Fruit fly (Drosophila melanogaster) whole organism, embryonic: ENCODE measurements around the gene Taf10.
A peak's percentile ranks its signal among the peaks of the same experiment; 100 is the strongest.

Source experiments
- Bgb ChIP-seq: fragments of 200-800 bp; sonication (Bioruptor generic); IDR thresholded peaks from 2 replicates; pipeline ENCODE4 v1.3.6; 2022; ENCODE audit warnings: missing biosample characterization, missing genetic modification characterization; ENCODE audit not compliant: partially characterized antibody
- CG10147 ChIP-seq: fragments of 200-800 bp; sonication (Bioruptor generic); optimal IDR thresholded peaks from 2 replicates; lab custom pipeline; 2019; ENCODE audit warnings: missing biosample characterization, mild to moderate bottlenecking, missing genetic modification characterization, moderate library complexity
- CG10543 ChIP-seq: fragments of 200-800 bp; sonication (Bioruptor generic); optimal IDR thresholded peaks from 3 replicates; lab custom pipeline; 2017; ENCODE audit warnings: missing biosample characterization, mild to moderate bottlenecking, missing genetic modification characterization, moderate library complexity
- CG10979 ChIP-seq: fragments of 200-800 bp; sonication (Bioruptor generic); optimal IDR thresholded peaks from 2 replicates; lab custom pipeline; 2018; ENCODE audit warnings: missing biosample characterization, mild to moderate bottlenecking, missing genetic modification characterization, moderate library complexity
- CG12071 ChIP-seq: fragments of 200-800 bp; sonication (Bioruptor generic); optimal IDR thresholded peaks from 3 replicates; lab custom pipeline; 2018; ENCODE audit warnings: missing biosample characterization, mild to moderate bottlenecking, missing genetic modification characterization
- CG12769 ChIP-seq: fragments of 200-800 bp; sonication (Bioruptor generic); optimal IDR thresholded peaks from 2 replicates; lab custom pipeline; 2019; ENCODE audit warnings: missing biosample characterization, mild to moderate bottlenecking, missing genetic modification characterization, moderate library complexity
- CG14860 ChIP-seq: fragments of 200-800 bp; sonication (Bioruptor generic); IDR thresholded peaks from 3 replicates; pipeline ENCODE4 v1.3.6; 2022; ENCODE audit warnings: missing biosample characterization, missing genetic modification characterization; ENCODE audit not compliant: partially characterized antibody
- CG15073 ChIP-seq: fragments of 200-800 bp; sonication (Bioruptor generic); optimal IDR thresholded peaks from 2 replicates; lab custom pipeline; 2016; ENCODE audit warnings: missing biosample characterization, missing genetic modification characterization
- CG16813 ChIP-seq: fragments of 200-800 bp; sonication (Bioruptor generic); IDR thresholded peaks from 3 replicates; pipeline ENCODE4 v1.3.6; 2022; ENCODE audit warnings: missing biosample characterization, missing genetic modification characterization; ENCODE audit not compliant: partially characterized antibody
- CG17328 ChIP-seq: fragments of 200-800 bp; sonication (Bioruptor generic); IDR thresholded peaks from 2 replicates; pipeline ENCODE4 v1.3.6; 2022; ENCODE audit warnings: missing biosample characterization, missing genetic modification characterization
- CG30431 ChIP-seq: fragments of 200-800 bp; sonication (Bioruptor generic); optimal IDR thresholded peaks from 2 replicates; lab custom pipeline; 2017; ENCODE audit warnings: missing biosample characterization, missing genetic modification characterization
- CG34224 ChIP-seq: fragments of 200-800 bp; sonication (Bioruptor generic); IDR thresholded peaks from 3 replicates; pipeline ENCODE4 v1.3.6; 2022; ENCODE audit warnings: missing biosample characterization, missing genetic modification characterization; ENCODE audit not compliant: partially characterized antibody
- CG4360 ChIP-seq: fragments of 200-800 bp; sonication (Bioruptor generic); IDR thresholded peaks from 2 replicates; pipeline ENCODE4 v1.3.6; 2022; ENCODE audit warnings: missing biosample characterization, missing genetic modification characterization
- CG4424 ChIP-seq: fragments of 200-800 bp; sonication (Bioruptor generic); optimal IDR thresholded peaks from 3 replicates; lab custom pipeline; 2016; ENCODE audit warnings: missing biosample characterization, missing genetic modification characterization
- CG4730 ChIP-seq: fragments of 200-800 bp; sonication (Bioruptor generic); IDR thresholded peaks from 2 replicates; pipeline ENCODE4 v1.3.6; 2022; ENCODE audit warnings: missing biosample characterization, missing genetic modification characterization
- CG6175 ChIP-seq: fragments of 200-800 bp; sonication (Bioruptor generic); IDR thresholded peaks from 3 replicates; pipeline ENCODE4 v1.3.6; 2022; ENCODE audit warnings: missing biosample characterization, missing genetic modification characterization
- CG6813 ChIP-seq: fragments of 200-800 bp; sonication (Bioruptor generic); optimal IDR thresholded peaks from 2 replicates; lab custom pipeline; 2017; ENCODE audit warnings: missing biosample characterization, missing genetic modification characterization, mild to moderate bottlenecking, moderate library complexity, missing genetic modification reagents
- CG7271 ChIP-seq: fragments of 200-800 bp; sonication (Bioruptor generic); optimal IDR thresholded peaks from 2 replicates; lab custom pipeline; 2018; ENCODE audit warnings: missing biosample characterization, mild to moderate bottlenecking, missing genetic modification characterization, moderate library complexity
- CG7372 ChIP-seq: fragments of 200-800 bp; sonication (Bioruptor generic); IDR thresholded peaks from 2 replicates; pipeline ENCODE4 v1.3.6; 2022; ENCODE audit warnings: missing biosample characterization, missing genetic modification characterization
- CG9817 ChIP-seq: fragments of 200-800 bp; sonication (Bioruptor generic); optimal IDR thresholded peaks from 2 replicates; lab custom pipeline; 2018; ENCODE audit warnings: missing biosample characterization, mild to moderate bottlenecking, missing genetic modification characterization, moderate library complexity
- CG9876 ChIP-seq: fragments of 200-800 bp; sonication (Bioruptor generic); optimal IDR thresholded peaks from 2 replicates; lab custom pipeline; 2016; ENCODE audit warnings: missing biosample characterization, missing genetic modification characterization
- CTCF ChIP-seq: fragments of 200-800 bp; sonication (Bioruptor generic); optimal IDR thresholded peaks from 2 replicates; lab custom pipeline; 2017; ENCODE audit warnings: missing biosample characterization, mild to moderate bottlenecking, missing genetic modification characterization, moderate library complexity
- CoRest ChIP-seq: fragments of 200-800 bp; sonication (Bioruptor generic); optimal IDR thresholded peaks from 3 replicates; lab custom pipeline; 2018; ENCODE audit warnings: missing biosample characterization, mild to moderate bottlenecking, missing genetic modification characterization, moderate library complexity
- D ChIP-seq, 2 experiments: fragments of 200-800 bp in 1 of 2; fragments of >200 bp in 1 of 2; sonication (Bioruptor generic) in 1 of 2; optimal IDR thresholded peaks; 2 replicates in 1 of 2; 3 replicates in 1 of 2; lab custom pipeline; 2017; ENCODE audit warnings: mild to moderate bottlenecking in 1 of 2, missing biosample characterization in 1 of 2, missing genetic modification characterization in 1 of 2, missing genetic modification reagents in 1 of 2
- Dbx ChIP-seq: fragments of 200-800 bp; sonication (Bioruptor generic); IDR thresholded peaks from 3 replicates; pipeline ENCODE4 v1.3.6; 2022; ENCODE audit warnings: missing biosample characterization, missing genetic modification characterization
- Doc2 ChIP-seq: fragments of 200-800 bp; sonication (Bioruptor generic); IDR thresholded peaks from 2 replicates; pipeline ENCODE4 v1.3.6; 2022; ENCODE audit warnings: missing biosample characterization, missing genetic modification characterization
- NFAT ChIP-seq: fragments of 200-800 bp; sonication (Bioruptor generic); IDR thresholded peaks from 2 replicates; pipeline ENCODE4 v1.3.6; 2022; ENCODE audit warnings: missing biosample characterization, missing genetic modification characterization
- NK7.1 ChIP-seq: fragments of 200-800 bp; sonication (Bioruptor generic); optimal IDR thresholded peaks from 3 replicates; lab custom pipeline; 2016; ENCODE audit warnings: missing biosample characterization, missing genetic modification characterization
- Opbp ChIP-seq: fragments of 200-800 bp; sonication (Bioruptor generic); IDR thresholded peaks from 3 replicates; pipeline ENCODE4 v1.3.6; 2022; ENCODE audit warnings: missing biosample characterization, missing genetic modification characterization; ENCODE audit not compliant: partially characterized antibody
- Optix ChIP-seq: fragments of 200-800 bp; sonication (Bioruptor generic); IDR thresholded peaks from 3 replicates; pipeline ENCODE4 v1.3.6; 2022; ENCODE audit warnings: missing biosample characterization, missing genetic modification characterization
- PHDP ChIP-seq: fragments of 200-800 bp; sonication (Bioruptor generic); optimal IDR thresholded peaks from 3 replicates; lab custom pipeline; 2018; ENCODE audit warnings: missing biosample characterization, mild to moderate bottlenecking, missing genetic modification characterization, moderate library complexity
- bab2 ChIP-seq: fragments of 200-800 bp; sonication (Bioruptor generic); optimal IDR thresholded peaks from 2 replicates; lab custom pipeline; 2016; ENCODE audit warnings: missing biosample characterization, missing genetic modification characterization
- eve ChIP-seq, 2 experiments: fragments of >200 bp; optimal IDR thresholded peaks; 2 replicates each; lab custom pipeline; 2017; ENCODE audit warnings: missing biosample characterization in 2 of 2, missing genetic modification characterization in 2 of 2
- exex ChIP-seq: fragments of 200-800 bp; sonication (Bioruptor generic); optimal IDR thresholded peaks from 4 replicates; lab custom pipeline; 2018; ENCODE audit warnings: missing biosample characterization, mild to moderate bottlenecking, missing genetic modification characterization, moderate library complexity
- hth ChIP-seq: fragments of >200 bp; optimal IDR thresholded peaks from 2 replicates; lab custom pipeline; 2017; ENCODE audit warnings: inconsistent platforms
- ind ChIP-seq: fragments of 200-800 bp; sonication (Bioruptor generic); optimal IDR thresholded peaks from 3 replicates; lab custom pipeline; 2016; ENCODE audit warnings: missing biosample characterization, missing genetic modification characterization
- inv ChIP-seq: fragments of 200-800 bp; sonication (Bioruptor generic); IDR thresholded peaks from 2 replicates; pipeline ENCODE4 v1.3.6; 2022; ENCODE audit warnings: missing biosample characterization, missing genetic modification characterization; ENCODE audit not compliant: partially characterized antibody
- knrl ChIP-seq: fragments of 200-800 bp; sonication (Bioruptor generic); IDR thresholded peaks from 3 replicates; pipeline ENCODE4 v1.3.6; 2022; ENCODE audit warnings: missing biosample characterization, missing genetic modification characterization; ENCODE audit not compliant: partially characterized antibody
- lov ChIP-seq, 2 experiments: fragments of 200-800 bp in 1 of 2; fragments of >200 bp in 1 of 2; sonication (Bioruptor generic) in 1 of 2; IDR thresholded peaks in 1 of 2; optimal IDR thresholded peaks in 1 of 2; 2 replicates in 1 of 2; 3 replicates in 1 of 2; pipeline versions ENCODE4 v1.3.6 to Lab custom; 2017 to 2022; ENCODE audit warnings: missing biosample characterization in 1 of 2, missing genetic modification characterization in 1 of 2
- maf-S ChIP-seq: fragments of 200-800 bp; sonication (Bioruptor generic); optimal IDR thresholded peaks from 2 replicates; lab custom pipeline; 2016; ENCODE audit warnings: missing biosample characterization, missing genetic modification characterization
- mam ChIP-seq: fragments of 200-800 bp; sonication (Bioruptor generic); optimal IDR thresholded peaks from 3 replicates; lab custom pipeline; 2016; ENCODE audit warnings: missing biosample characterization, missing genetic modification characterization
- mirr ChIP-seq: fragments of 200-800 bp; sonication (Bioruptor generic); optimal IDR thresholded peaks from 3 replicates; lab custom pipeline; 2018; ENCODE audit warnings: missing biosample characterization, mild to moderate bottlenecking, missing genetic modification characterization
- nau ChIP-seq: fragments of 200-800 bp; sonication (Bioruptor generic); optimal IDR thresholded peaks from 3 replicates; lab custom pipeline; 2017; ENCODE audit warnings: missing biosample characterization, mild to moderate bottlenecking, missing genetic modification characterization, missing genetic modification reagents
- slou ChIP-seq: fragments of 200-800 bp; sonication (Bioruptor generic); optimal IDR thresholded peaks from 3 replicates; lab custom pipeline; 2016; ENCODE audit warnings: missing biosample characterization, missing genetic modification characterization
- sr ChIP-seq: fragments of 200-800 bp; sonication (Bioruptor generic); IDR thresholded peaks from 3 replicates; pipeline ENCODE4 v1.3.6; 2022; ENCODE audit warnings: missing biosample characterization, missing genetic modification characterization
- trem ChIP-seq: fragments of 200-800 bp; optimal IDR thresholded peaks from 3 replicates; lab custom pipeline; 2019; ENCODE audit warnings: missing biosample characterization, mild to moderate bottlenecking, missing genetic modification characterization, moderate library complexity
- tx ChIP-seq: fragments of 200-800 bp; sonication (Bioruptor generic); optimal IDR thresholded peaks from 2 replicates; lab custom pipeline; 2016; ENCODE audit warnings: missing biosample characterization, missing genetic modification characterization
- vnd ChIP-seq: fragments of 200-800 bp; sonication (Bioruptor generic); IDR thresholded peaks from 3 replicates; pipeline ENCODE4 v1.3.6; 2022; ENCODE audit warnings: missing biosample characterization, missing genetic modification characterization; ENCODE audit not compliant: partially characterized antibody

Gene Taf10

DNA sequence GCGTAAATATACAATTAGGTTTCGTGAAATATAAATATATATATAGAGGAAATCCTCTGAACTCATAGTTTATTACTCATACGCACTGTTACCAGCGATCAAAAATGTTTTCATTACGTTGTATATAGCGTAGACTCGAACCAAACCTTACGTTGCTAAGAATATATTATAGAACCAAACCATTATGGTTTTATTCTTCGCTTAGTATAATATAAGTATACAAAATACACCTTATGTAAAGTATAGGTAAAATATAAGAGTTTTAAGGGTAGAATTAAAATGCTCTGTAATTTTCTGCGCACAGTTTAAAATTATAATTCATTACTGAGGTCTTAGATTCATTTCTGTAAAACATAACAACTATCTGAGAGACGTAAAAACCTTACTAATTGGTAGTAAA is 43.2 kb upstream of the Taf10 start (continued):
- TF ChIP-seq eve (GFP tag; optimal IDR thresholded peaks at IDR 0.05; lab: Kevin White, UChicago) (no peak), knrl (peak; percentile 41; the same call in 1 of the 3 replicates), exex (tag; lab: Kevin White, UChicago) (no peak), CoRest (tag; lab: Kevin White, UChicago) (peak; percentile 13), CG7372 (GFP tag; lab: Robert Waterston, UW) (peak; percentile 84), CTCF (GFP tag; lab: Kevin White, UChicago) (peak; percentile 79), CG9876 (GFP tag; lab: Kevin White, UChicago) (no peak)
- TF ChIP-seq, all 482 proteins: peak for 17

DNA sequence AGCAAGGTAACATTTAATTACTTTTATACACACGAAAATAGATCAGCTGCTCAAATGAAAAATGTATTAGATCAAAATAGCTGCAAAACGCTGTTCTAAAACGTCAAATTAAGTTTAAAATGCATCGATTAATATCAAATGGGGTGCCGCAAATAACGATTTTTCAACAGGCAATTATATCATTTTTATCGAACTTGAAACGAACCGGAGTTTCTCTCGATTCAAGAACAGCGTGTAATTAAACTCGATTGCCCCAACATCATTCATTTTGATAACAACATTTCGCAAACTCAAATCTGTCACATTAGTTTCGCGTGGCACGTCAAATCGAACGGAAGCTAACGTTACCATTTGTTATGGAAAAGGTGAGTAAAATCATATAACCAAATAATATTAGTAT is 42.3 kb upstream of the Taf10 start, which contains the start of gene CG31689:
CG31689 (plus strand) TSS at position 301 of the 400 bp plus-strand sequence.
- TF ChIP-seq Bgb (GFP tag; lab: Robert Waterston, UW) (no peak), inv (no peak), CG15073 (no peak), nau (GFP tag; lab: Kevin White, UChicago) (no peak), CG9817 (tag; lab: Kevin White, UChicago) (no peak), CG30431 (no peak), CG4730 (no peak), lov (optimal IDR thresholded peaks at IDR 0.05; lab: Kevin White, UChicago) (no peak), lov (GFP tag; IDR thresholded peaks at IDR 0.05; lab: Robert Waterston, UW) (no peak), Opbp (no peak), D (optimal IDR thresholded peaks at IDR 0.05; lab: Kevin White, UChicago) (no peak), D (GFP tag; optimal IDR thresholded peaks at IDR 0.05; lab: Kevin White, UChicago) (no peak), CG6813 (no peak), CG12071 (no peak), CG14860 (GFP tag; lab: Robert Waterston, UW) (no peak), PHDP (no peak), tx (no peak), CG16813 (GFP tag; lab: Robert Waterston, UW) (no peak), trem (tag; lab: Kevin White, UChicago) (no peak), CG4360 (no peak), CG10147 (GFP tag; lab: Kevin White, UChicago) (no peak), CG17328 (GFP tag; lab: Robert Waterston, UW) (no peak)

DNA sequence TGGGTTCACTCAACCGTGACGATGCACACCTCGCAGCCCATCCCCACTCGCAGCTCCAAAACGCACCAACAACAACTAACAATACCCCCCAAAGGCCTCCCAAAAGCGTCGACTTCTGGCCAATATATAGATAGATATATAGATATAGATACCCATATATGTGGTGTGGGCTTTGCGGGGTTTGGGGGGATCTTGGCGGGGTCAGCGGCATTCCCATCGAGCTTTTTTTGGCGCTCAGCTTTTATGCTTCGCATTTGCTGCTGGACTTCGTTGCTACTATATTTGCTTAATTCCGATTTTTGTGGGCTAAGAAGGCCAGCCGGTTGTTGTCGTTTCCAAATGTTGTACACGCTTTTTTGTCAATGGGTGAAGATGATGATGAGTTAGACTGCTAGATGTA is 40.3 kb upstream of the Taf10 start:
- TF ChIP-seq mirr (GFP tag; lab: Kevin White, UChicago): peak; percentile 38
- TF ChIP-seq CG7372 (GFP tag; lab: Robert Waterston, UW): no peak
- no peak for TF ChIP-seq Optix (GFP tag; lab: Robert Waterston, UW)
- no peak for TF ChIP-seq CG10543 (GFP tag; lab: Kevin White, UChicago)
- TF ChIP-seq NK7.1 (GFP tag; lab: Kevin White, UChicago): no peak
- no peak for TF ChIP-seq CG7271 (tag; lab: Kevin White, UChicago)
- 0 out of 3 replicates have a peak, but pooled peaks have one; percentile 6 for TF ChIP-seq Dbx
- 0 out of 2 replicates have a peak, but pooled peaks have one; percentile 4 for TF ChIP-seq NFAT (GFP tag; lab: Robert Waterston, UW)
- TF ChIP-seq CG16813 (GFP tag; lab: Robert Waterston, UW): no peak
- TF ChIP-seq mam: no peak
- TF ChIP-seq CG10979 (tag; lab: Kevin White, UChicago): no peak
- TF ChIP-seq CG6175: 0 out of 3 replicates have a peak, but pooled peaks have one; percentile 32
- no peak for TF ChIP-seq Doc2 (GFP tag; lab: Robert Waterston, UW)
- no peak for TF ChIP-seq ind (GFP tag; lab: Kevin White, UChicago)
- TF ChIP-seq slou (GFP tag; lab: Kevin White, UChicago): no peak
- 0 out of 3 replicates have a peak, but pooled peaks have one; percentile 3 for TF ChIP-seq sr
- TF ChIP-seq CG14860 (GFP tag; lab: Robert Waterston, UW): no peak
- TF ChIP-seq bab2: no peak
- TF ChIP-seq CG12769 (tag; lab: Kevin White, UChicago): peak; percentile 87
- no peak for TF ChIP-seq CG34224 (GFP tag; lab: Robert Waterston, UW)
- TF ChIP-seq maf-S (GFP tag; lab: Kevin White, UChicago): no peak
- TF ChIP-seq CG4424: no peak
- no peak for TF ChIP-seq vnd (GFP tag; lab: Robert Waterston, UW)
- no peak for TF ChIP-seq hth (lab: Kevin White, UChicago)
